Fruit fly (Drosophila melanogaster): Measurements from ENCODE around the gene sfl.

DNA sequence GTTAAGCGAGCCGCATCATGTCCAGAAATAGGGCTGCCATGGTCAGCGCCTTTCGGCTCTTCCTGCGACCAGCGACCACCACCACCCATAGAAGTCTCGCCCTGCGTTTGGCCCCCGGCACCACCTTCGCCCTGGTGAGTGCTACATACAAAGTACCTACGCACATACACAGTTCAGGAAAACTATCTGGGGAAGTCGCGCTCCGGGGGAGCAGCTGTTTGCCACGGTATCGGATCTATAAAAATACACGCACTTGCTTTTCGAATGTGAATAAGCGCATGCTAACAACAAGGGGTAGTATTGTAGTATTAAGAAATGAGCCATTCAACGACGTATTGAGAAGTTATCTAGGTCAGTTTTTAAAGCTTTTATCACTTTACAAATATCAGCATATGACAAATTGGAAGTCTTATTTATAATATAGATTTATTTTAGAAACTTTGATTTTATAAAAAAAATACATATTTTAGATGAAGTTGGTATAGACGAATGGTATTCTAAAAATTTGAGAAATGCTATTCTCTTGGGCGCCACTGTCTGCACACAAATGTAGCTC lies 56.4 kb downstream of the sfl start:
- no peak for TF ChIP-seq CG8478 (optimal IDR thresholded peaks at IDR 0.05)
- no peak for TF ChIP-seq CTCF (optimal IDR thresholded peaks at IDR 0.05)
